Worm (Caenorhabditis elegans) whole organism, late embryonic: Measurements from ENCODE around the gene rpl-39.

Experiments used
- ahr-1 ChIP-seq: sonication (generic microtip); optimal IDR thresholded peaks from 2 replicates; lab custom pipeline; 2016; ENCODE audit warnings: missing genetic modification characterization, missing compliant biosample characterization
- ceh-19 ChIP-seq: fragments of 200-800 bp; sonication (Bioruptor generic); optimal IDR thresholded peaks from 2 replicates; lab custom pipeline; 2018; ENCODE audit warnings: mild to moderate bottlenecking, missing genetic modification characterization, missing compliant biosample characterization
- ets-4 ChIP-seq: sonication (generic microtip); optimal IDR thresholded peaks from 2 replicates; lab custom pipeline; 2016; ENCODE audit warnings: missing genetic modification characterization, missing compliant biosample characterization
- fkh-10 ChIP-seq: fragments of 150-350 bp; optimal IDR thresholded peaks from 2 replicates; lab custom pipeline; 2014; ENCODE audit warnings: missing biosample characterization, missing genetic modification reagents, missing genetic modification characterization
- nfya-1 ChIP-seq: sonication (generic microtip); optimal IDR thresholded peaks from 2 replicates; lab custom pipeline; 2017; ENCODE audit warnings: missing genetic modification characterization, mild to moderate bottlenecking, missing compliant biosample characterization, antibody characterized with exemption, moderate library complexity
- odd-2 ChIP-seq: sonication (generic microtip); optimal IDR thresholded peaks from 2 replicates; lab custom pipeline; 2017; ENCODE audit warnings: antibody characterized with exemption, mild to moderate bottlenecking, missing genetic modification characterization, missing compliant biosample characterization
- pha-2 ChIP-seq: sonication (generic microtip); optimal IDR thresholded peaks from 2 replicates; lab custom pipeline; 2017; ENCODE audit warnings: mild to moderate bottlenecking, missing genetic modification characterization, missing compliant biosample characterization
- pros-1 ChIP-seq: fragments of 150-350 bp; optimal IDR thresholded peaks from 2 replicates; lab custom pipeline; 2014; ENCODE audit warnings: missing biosample characterization, missing genetic modification reagents, missing genetic modification characterization
- ref-2 ChIP-seq: sonication (generic microtip); optimal IDR thresholded peaks from 2 replicates; lab custom pipeline; 2016; ENCODE audit warnings: missing genetic modification characterization, missing compliant biosample characterization
- rnt-1 ChIP-seq: sonication (generic microtip); optimal IDR thresholded peaks from 2 replicates; lab custom pipeline; 2016; ENCODE audit warnings: missing genetic modification characterization, missing compliant biosample characterization
- sox-4 ChIP-seq: sonication (generic microtip); optimal IDR thresholded peaks from 2 replicates; lab custom pipeline; 2017; ENCODE audit warnings: mild to moderate bottlenecking, missing genetic modification characterization, inconsistent platforms, missing compliant biosample characterization
- tbx-2 ChIP-seq: sonication (generic microtip); optimal IDR thresholded peaks from 2 replicates; lab custom pipeline; 2016; ENCODE audit warnings: missing genetic modification characterization, missing compliant biosample characterization
- ztf-16 ChIP-seq: sonication (generic microtip); optimal IDR thresholded peaks from 2 replicates; lab custom pipeline; 2017; ENCODE audit warnings: missing genetic modification characterization, missing compliant biosample characterization

- TF ChIP-seq pha-2 (tag; lab: Kevin White, UChicago) (no peak), ceh-19 (GFP tag; lab: Kevin White, UChicago) (no peak), tbx-2 (tag; lab: Kevin White, UChicago) (no peak), fkh-10 (GFP tag; lab: Kevin White, UChicago) (no peak), sox-4 (tag; lab: Kevin White, UChicago) (no peak), nfya-1 (no peak), ztf-16 (tag; lab: Kevin White, UChicago) (no peak), rnt-1 (tag; lab: Kevin White, UChicago) (no peak), odd-2 (no peak), ref-2 (tag; lab: Kevin White, UChicago) (no peak), ahr-1 (no peak), ets-4 (tag; lab: Kevin White, UChicago) (no peak), pros-1 (tag; lab: Kevin White, UChicago) (no peak)
These were observed 33.7 kb upstream of the rpl-39 start, which contains the start of gene ZK742.3 for ce11 chrV:7809320-7810256.
